Fruit fly (Drosophila melanogaster) whole organism, embryonic: Measurements from ENCODE around the gene CG3448.

ENCODE experiments used
- ATbp ChIP-seq: fragments of 200-800 bp; sonication (Bioruptor generic); optimal IDR thresholded peaks from 2 replicates; lab custom pipeline; 2017; ENCODE audit warnings: missing biosample characterization, mild to moderate bottlenecking, missing genetic modification characterization, missing genetic modification reagents
- Ada2b ChIP-seq: fragments of 200-800 bp; sonication (Bioruptor generic); IDR thresholded peaks from 2 replicates; pipeline ENCODE4 v1.3.6; 2022; ENCODE audit warnings: missing biosample characterization, missing genetic modification characterization
- B-H2 ChIP-seq: fragments of 200-800 bp; sonication (Bioruptor generic); optimal IDR thresholded peaks from 2 replicates; lab custom pipeline; 2018; ENCODE audit warnings: missing biosample characterization, mild to moderate bottlenecking, missing genetic modification characterization
- BEAF-32 ChIP-seq: fragments of 200-800 bp; sonication (Bioruptor generic); optimal IDR thresholded peaks from 3 replicates; lab custom pipeline; 2017; ENCODE audit warnings: missing biosample characterization, missing genetic modification characterization, mild to moderate bottlenecking, moderate library complexity, missing genetic modification reagents
- CG10209 ChIP-seq: fragments of 200-800 bp; sonication (Bioruptor generic); optimal IDR thresholded peaks from 3 replicates; lab custom pipeline; 2017; ENCODE audit warnings: missing biosample characterization, mild to moderate bottlenecking, missing genetic modification characterization, missing genetic modification reagents
- CG12299 ChIP-seq: fragments of 200-800 bp; sonication (Bioruptor generic); optimal IDR thresholded peaks from 2 replicates; lab custom pipeline; 2018; ENCODE audit warnings: missing biosample characterization, mild to moderate bottlenecking, missing genetic modification characterization
- CG13123 ChIP-seq: fragments of 200-800 bp; sonication (Bioruptor generic); optimal IDR thresholded peaks from 2 replicates; lab custom pipeline; 2016; ENCODE audit warnings: missing biosample characterization, missing genetic modification characterization
- CG14441 ChIP-seq: fragments of 200-800 bp; sonication (Bioruptor generic); IDR thresholded peaks from 2 replicates; pipeline ENCODE4 v1.3.6; 2022; ENCODE audit warnings: missing biosample characterization, missing genetic modification characterization
- CG14860 ChIP-seq: fragments of 200-800 bp; sonication (Bioruptor generic); IDR thresholded peaks from 3 replicates; pipeline ENCODE4 v1.3.6; 2022; ENCODE audit warnings: missing biosample characterization, missing genetic modification characterization; ENCODE audit not compliant: partially characterized antibody
- CG17361 ChIP-seq: fragments of 200-800 bp; sonication (Bioruptor generic); IDR thresholded peaks from 3 replicates; pipeline ENCODE4 v1.3.6; 2022; ENCODE audit warnings: missing biosample characterization, missing genetic modification characterization
- CG17385 ChIP-seq: fragments of 200-800 bp; sonication (Bioruptor generic); optimal IDR thresholded peaks from 3 replicates; lab custom pipeline; 2018; ENCODE audit warnings: missing biosample characterization, mild to moderate bottlenecking, missing genetic modification characterization
- CG2116 ChIP-seq: fragments of 200-800 bp; sonication (Bioruptor generic); optimal IDR thresholded peaks from 3 replicates; lab custom pipeline; 2018; ENCODE audit warnings: missing biosample characterization, mild to moderate bottlenecking, missing genetic modification characterization
- CG2712 ChIP-seq: fragments of 200-800 bp; optimal IDR thresholded peaks from 3 replicates; lab custom pipeline; 2019; ENCODE audit warnings: missing biosample characterization, mild to moderate bottlenecking, missing genetic modification characterization, moderate library complexity
- CG31441 ChIP-seq: fragments of 200-800 bp; sonication (Bioruptor generic); IDR thresholded peaks from 2 replicates; pipeline ENCODE4 v1.3.6; 2022; ENCODE audit warnings: missing biosample characterization, missing genetic modification characterization
- CG33213 ChIP-seq: fragments of 200-800 bp; sonication (Bioruptor generic); optimal IDR thresholded peaks from 3 replicates; lab custom pipeline; 2016; ENCODE audit warnings: missing biosample characterization, missing genetic modification characterization
- CG34376 ChIP-seq: fragments of 200-800 bp; sonication (Bioruptor generic); optimal IDR thresholded peaks from 2 replicates; lab custom pipeline; 2018; ENCODE audit warnings: missing biosample characterization, mild to moderate bottlenecking, missing genetic modification characterization
- CG34422 ChIP-seq: fragments of 200-800 bp; sonication (Bioruptor generic); IDR thresholded peaks from 3 replicates; pipeline ENCODE4 v1.3.6; 2022; ENCODE audit warnings: missing biosample characterization, missing genetic modification characterization
- CG3838 ChIP-seq: fragments of 200-800 bp; sonication (Bioruptor generic); optimal IDR thresholded peaks from 3 replicates; lab custom pipeline; 2016; ENCODE audit warnings: missing biosample characterization, missing genetic modification characterization
- CG3995 ChIP-seq: fragments of 200-800 bp; sonication (Bioruptor generic); optimal IDR thresholded peaks from 3 replicates; lab custom pipeline; 2016; ENCODE audit warnings: missing biosample characterization, missing genetic modification characterization
- CG6272 ChIP-seq: fragments of 200-800 bp; sonication (Bioruptor generic); IDR thresholded peaks from 2 replicates; pipeline ENCODE4 v1.3.6; 2022; ENCODE audit warnings: missing biosample characterization, missing genetic modification characterization
- CG6683 ChIP-seq: fragments of 200-800 bp; sonication (Bioruptor generic); optimal IDR thresholded peaks from 2 replicates; lab custom pipeline; 2017; ENCODE audit warnings: missing biosample characterization, mild to moderate bottlenecking, missing genetic modification characterization, missing genetic modification reagents
- CG6791 ChIP-seq: fragments of 200-800 bp; sonication (Bioruptor generic); IDR thresholded peaks from 3 replicates; pipeline ENCODE4 v1.3.6; 2022; ENCODE audit warnings: missing biosample characterization, missing genetic modification characterization; ENCODE audit not compliant: partially characterized antibody
- CG6854 ChIP-seq: fragments of 200-800 bp; sonication (Bioruptor generic); optimal IDR thresholded peaks from 3 replicates; lab custom pipeline; 2017; ENCODE audit warnings: missing biosample characterization, mild to moderate bottlenecking, missing genetic modification characterization
- CG8765 ChIP-seq: fragments of 200-800 bp; sonication (Bioruptor generic); IDR thresholded peaks from 2 replicates; pipeline ENCODE4 v1.3.6; 2022; ENCODE audit warnings: missing biosample characterization, missing genetic modification characterization
- CG9437 ChIP-seq: fragments of 200-800 bp; sonication (Bioruptor generic); optimal IDR thresholded peaks from 2 replicates; lab custom pipeline; 2018; ENCODE audit warnings: missing biosample characterization, mild to moderate bottlenecking, missing genetic modification characterization
- D19A ChIP-seq: fragments of 200-800 bp; optimal IDR thresholded peaks from 3 replicates; lab custom pipeline; 2019; ENCODE audit warnings: missing biosample characterization, mild to moderate bottlenecking, missing genetic modification characterization, moderate library complexity
- Dek ChIP-seq: fragments of 200-800 bp; sonication (Bioruptor generic); optimal IDR thresholded peaks from 3 replicates; lab custom pipeline; 2019; ENCODE audit warnings: missing biosample characterization, mild to moderate bottlenecking, missing genetic modification characterization, moderate library complexity
- ERR ChIP-seq: fragments of 200-800 bp; sonication (Bioruptor generic); optimal IDR thresholded peaks from 2 replicates; lab custom pipeline; 2016; ENCODE audit warnings: missing biosample characterization, missing genetic modification characterization
- Ets65A ChIP-seq: fragments of 200-800 bp; sonication (Bioruptor generic); peaks from one replicate; lab custom pipeline; 2016; ENCODE audit warnings: missing biosample characterization, missing genetic modification characterization
- H2.0 ChIP-seq: fragments of 200-800 bp; sonication (Bioruptor generic); IDR thresholded peaks from 2 replicates; pipeline ENCODE4 v1.3.6; 2022; ENCODE audit warnings: missing biosample characterization, missing genetic modification characterization
- HmgZ ChIP-seq: fragments of 200-800 bp; sonication (Bioruptor generic); optimal IDR thresholded peaks from 2 replicates; lab custom pipeline; 2018; ENCODE audit warnings: missing biosample characterization, mild to moderate bottlenecking, missing genetic modification characterization
- Ssrp ChIP-seq: fragments of 200-800 bp; sonication (Bioruptor generic); optimal IDR thresholded peaks from 2 replicates; lab custom pipeline; 2018; ENCODE audit warnings: missing biosample characterization, mild to moderate bottlenecking, missing genetic modification characterization, moderate library complexity
- ap ChIP-seq: fragments of 200-800 bp; sonication (Bioruptor generic); IDR thresholded peaks from 2 replicates; pipeline ENCODE4 v1.3.6; 2022; ENCODE audit warnings: missing biosample characterization, missing genetic modification characterization
- cato ChIP-seq: fragments of 200-800 bp; sonication (Bioruptor generic); optimal IDR thresholded peaks from 2 replicates; lab custom pipeline; 2016; ENCODE audit warnings: missing biosample characterization, missing genetic modification characterization, borderline replicate concordance
- caup ChIP-seq: fragments of 200-800 bp; sonication (Bioruptor generic); optimal IDR thresholded peaks from 3 replicates; lab custom pipeline; 2017; ENCODE audit warnings: missing biosample characterization, mild to moderate bottlenecking, missing genetic modification characterization, moderate library complexity; ENCODE audit not compliant: severe bottlenecking
- chinmo ChIP-seq: fragments of 200-800 bp; sonication (Bioruptor generic); IDR thresholded peaks from 4 replicates; pipeline ENCODE4 v1.3.6; 2022; ENCODE audit warnings: missing biosample characterization, missing genetic modification characterization; ENCODE audit not compliant: partially characterized antibody
- chm ChIP-seq: fragments of 200-800 bp; sonication (Bioruptor generic); IDR thresholded peaks from 2 replicates; pipeline ENCODE4 v1.3.6; 2022; ENCODE audit warnings: missing biosample characterization, missing genetic modification characterization
- croc ChIP-seq: fragments of 200-800 bp; sonication (Bioruptor generic); conservative IDR thresholded peaks from 3 replicates; pipeline ENCODE4 v1.3.6; 2022; ENCODE audit warnings: missing biosample characterization, missing genetic modification characterization
- exex ChIP-seq: fragments of 200-800 bp; sonication (Bioruptor generic); optimal IDR thresholded peaks from 4 replicates; lab custom pipeline; 2018; ENCODE audit warnings: missing biosample characterization, mild to moderate bottlenecking, missing genetic modification characterization, moderate library complexity
- fu2 ChIP-seq: fragments of 200-800 bp; sonication (Bioruptor generic); optimal IDR thresholded peaks from 2 replicates; lab custom pipeline; 2016; ENCODE audit warnings: missing biosample characterization, missing genetic modification characterization
- gro ChIP-seq: fragments of 200-800 bp; sonication (Bioruptor generic); optimal IDR thresholded peaks from 2 replicates; lab custom pipeline; 2016; ENCODE audit warnings: missing biosample characterization, missing genetic modification characterization
- gsb ChIP-seq: fragments of 200-800 bp; sonication (Bioruptor generic); IDR thresholded peaks from 2 replicates; pipeline ENCODE4 v1.3.6; 2022; ENCODE audit warnings: missing biosample characterization, missing genetic modification characterization
- jing ChIP-seq: fragments of 200-800 bp; sonication (Bioruptor generic); optimal IDR thresholded peaks from 2 replicates; lab custom pipeline; 2018; ENCODE audit warnings: missing biosample characterization, mild to moderate bottlenecking, missing genetic modification characterization
- lmd ChIP-seq: fragments of 200-800 bp; sonication (Bioruptor generic); IDR thresholded peaks from 2 replicates; pipeline ENCODE4 v1.3.6; 2022; ENCODE audit warnings: missing biosample characterization, missing genetic modification characterization
- sima ChIP-seq: fragments of 200-800 bp; sonication (Bioruptor generic); optimal IDR thresholded peaks from 2 replicates; lab custom pipeline; 2016; ENCODE audit warnings: missing biosample characterization, missing genetic modification characterization
- sr ChIP-seq: fragments of 200-800 bp; sonication (Bioruptor generic); IDR thresholded peaks from 3 replicates; pipeline ENCODE4 v1.3.6; 2022; ENCODE audit warnings: missing biosample characterization, missing genetic modification characterization
- tup ChIP-seq: fragments of 200-800 bp; sonication (Bioruptor generic); optimal IDR thresholded peaks from 2 replicates; lab custom pipeline; 2016; ENCODE audit warnings: missing biosample characterization, mild to moderate bottlenecking, missing genetic modification characterization, moderate library complexity
- vnd ChIP-seq: fragments of 200-800 bp; sonication (Bioruptor generic); IDR thresholded peaks from 3 replicates; pipeline ENCODE4 v1.3.6; 2022; ENCODE audit warnings: missing biosample characterization, missing genetic modification characterization; ENCODE audit not compliant: partially characterized antibody
- zen2 ChIP-seq: fragments of 200-800 bp; sonication (Bioruptor generic); IDR thresholded peaks from 3 replicates; pipeline ENCODE4 v1.3.6; 2022; ENCODE audit warnings: missing biosample characterization, missing genetic modification characterization; ENCODE audit not compliant: partially characterized antibody
- zfh1 ChIP-seq: fragments of 200-800 bp; sonication (Bioruptor generic); IDR thresholded peaks from 3 replicates; pipeline ENCODE4 v1.3.6; 2022; ENCODE audit warnings: missing biosample characterization, missing genetic modification characterization

Gene CG3448

dm6 chr3L:9462247-9462769, 10.9 kb upstream of the CG3448 start (continued):
- peak; percentile 38; the same call in 1 of the 3 replicates for TF ChIP-seq CG6791 (GFP tag; lab: Robert Waterston, UW)
- peak; percentile 86 for TF ChIP-seq CG17385 (GFP tag; lab: Kevin White, UChicago)
- TF ChIP-seq CG17361 (GFP tag; lab: Robert Waterston, UW): peak; percentile 89
- TF ChIP-seq tup: no peak
- peak; percentile 85 for TF ChIP-seq CG9437 (GFP tag; lab: Kevin White, UChicago)
- TF ChIP-seq Ets65A: no peak
- peak; percentile 65 for TF ChIP-seq H2.0 (GFP tag; lab: Robert Waterston, UW)
- peak; percentile 92 for TF ChIP-seq CG6854
- TF ChIP-seq CG13123 (GFP tag; lab: Kevin White, UChicago): peak; percentile 61
- TF ChIP-seq chm (GFP tag; lab: Robert Waterston, UW): peak; percentile 60
- peak; percentile 92 for TF ChIP-seq CG31441 (GFP tag; lab: Robert Waterston, UW)
- TF ChIP-seq B-H2 (GFP tag; lab: Kevin White, UChicago): peak; percentile 57
- peak; percentile 49 for TF ChIP-seq CG33213 (GFP tag; lab: Kevin White, UChicago)
- TF ChIP-seq CG10209: peak; percentile 88
- TF ChIP-seq HmgZ (tag; lab: Kevin White, UChicago): peak; percentile 88
- TF ChIP-seq CG34422 (GFP tag; lab: Robert Waterston, UW): no peak; the same call in 1 of the 3 replicates
- TF ChIP-seq Dek (tag; lab: Kevin White, UChicago): peak; percentile 89
- TF ChIP-seq sima: no peak
- peak; percentile 67 for TF ChIP-seq exex (tag; lab: Kevin White, UChicago)
- TF ChIP-seq jing (GFP tag; lab: Kevin White, UChicago): peak; percentile 24
- TF ChIP-seq CG6683 (GFP tag; lab: Kevin White, UChicago): peak; percentile 84
- peak; percentile 78 for TF ChIP-seq zfh1 (GFP tag; lab: Robert Waterston, UW)
- TF ChIP-seq CG3838 (GFP tag; lab: Kevin White, UChicago): peak; percentile 24
- peak; percentile 70 for TF ChIP-seq cato
- peak; percentile 96 for TF ChIP-seq CG2712
- TF ChIP-seq CG14860 (GFP tag; lab: Robert Waterston, UW): no peak
- peak; percentile 18 for TF ChIP-seq fu2 (GFP tag; lab: Kevin White, UChicago)
- peak; percentile 93 for TF ChIP-seq CG34376
- TF ChIP-seq ap: peak; percentile 40; the same call in 1 of the 2 replicates
- peak; percentile 52 for TF ChIP-seq CG2116 (GFP tag; lab: Kevin White, UChicago)
- no peak for TF ChIP-seq zen2 (GFP tag; lab: Robert Waterston, UW)
- no peak; the same call in 2 of the 3 replicates for TF ChIP-seq sr (GFP tag; lab: Robert Waterston, UW)
- TF ChIP-seq gsb (GFP tag; lab: Robert Waterston, UW): no peak
- no peak for TF ChIP-seq vnd
- peak; percentile 92 for TF ChIP-seq CG12299
- TF ChIP-seq ATbp: peak; percentile 90
- no peak for TF ChIP-seq BEAF-32
- no peak for TF ChIP-seq chinmo (GFP tag; lab: Robert Waterston, UW)
- peak; percentile 92 for TF ChIP-seq D19A (tag; lab: Kevin White, UChicago)
- no peak for TF ChIP-seq CG6272 (GFP tag; lab: Robert Waterston, UW)
- peak; percentile 48 for TF ChIP-seq CG3995 (GFP tag; lab: Kevin White, UChicago)
- TF ChIP-seq ERR (GFP tag; lab: Kevin White, UChicago): peak; percentile 67
- TF ChIP-seq caup (GFP tag; lab: Kevin White, UChicago): peak; percentile 79
- TF ChIP-seq croc: peak; percentile 59
- TF ChIP-seq gro: peak; percentile 76
- TF ChIP-seq Ssrp (tag; lab: Kevin White, UChicago): peak; percentile 91
- peak; percentile 11; the same call in 1 of the 2 replicates for TF ChIP-seq CG8765
- peak; percentile 72 for TF ChIP-seq lmd (GFP tag; lab: Robert Waterston, UW)
- TF ChIP-seq CG14441 (GFP tag; lab: Robert Waterston, UW): peak; percentile 42; the same call in 1 of the 2 replicates
- peak; percentile 64 for TF ChIP-seq Ada2b (GFP tag; lab: Robert Waterston, UW)
